Fruit fly (Drosophila melanogaster) whole organism, prepupa: ENCODE measurements around the gene Grip.
A peak's percentile ranks its signal among the peaks of the same experiment; 100 is the strongest.

Source experiments
- CG10669 ChIP-seq: fragments of 200-800 bp; sonication (Bioruptor generic); optimal IDR thresholded peaks from 3 replicates; lab custom pipeline; 2018; ENCODE audit warnings: missing biosample characterization, mild to moderate bottlenecking, missing genetic modification characterization, moderate library complexity
- CG11294 ChIP-seq: fragments of 200-800 bp; sonication (Bioruptor generic); IDR thresholded peaks from 2 replicates; pipeline ENCODE4 v1.3.6; 2022; ENCODE audit warnings: missing biosample characterization, missing genetic modification characterization
- CG11902 ChIP-seq: fragments of 200-800 bp; sonication (Bioruptor generic); optimal IDR thresholded peaks from 3 replicates; lab custom pipeline; 2016; ENCODE audit warnings: missing biosample characterization, missing genetic modification characterization
- CG15336 ChIP-seq: fragments of 200-800 bp; sonication (Bioruptor generic); IDR thresholded peaks from 2 replicates; pipeline ENCODE4 v1.3.6; 2022; ENCODE audit warnings: missing biosample characterization, missing genetic modification characterization
- CG1621 ChIP-seq: fragments of 200-800 bp; sonication (Bioruptor generic); optimal IDR thresholded peaks from 3 replicates; lab custom pipeline; 2018; ENCODE audit warnings: missing biosample characterization, mild to moderate bottlenecking, missing genetic modification characterization
- CG31627 ChIP-seq: fragments of 200-800 bp; sonication (Bioruptor generic); optimal IDR thresholded peaks from 3 replicates; lab custom pipeline; 2016; ENCODE audit warnings: missing biosample characterization, missing genetic modification characterization
- CG32006 ChIP-seq: fragments of 200-800 bp; sonication (Bioruptor generic); optimal IDR thresholded peaks from 3 replicates; lab custom pipeline; 2017; ENCODE audit warnings: missing biosample characterization, mild to moderate bottlenecking, missing genetic modification characterization
- CG34406 ChIP-seq: fragments of 200-800 bp; sonication (Bioruptor generic); optimal IDR thresholded peaks from 3 replicates; lab custom pipeline; 2016; ENCODE audit warnings: missing biosample characterization, missing genetic modification characterization
- CG3919 ChIP-seq: fragments of 200-800 bp; sonication (Bioruptor generic); optimal IDR thresholded peaks from 3 replicates; lab custom pipeline; 2016; ENCODE audit warnings: missing biosample characterization, missing genetic modification characterization
- CG6163 ChIP-seq: fragments of 200-800 bp; sonication (Bioruptor generic); IDR thresholded peaks from 3 replicates; pipeline ENCODE4 v1.3.6; 2022; ENCODE audit warnings: missing biosample characterization, missing genetic modification characterization
- CG6276 ChIP-seq: fragments of 200-800 bp; sonication (Bioruptor generic); optimal IDR thresholded peaks from 2 replicates; lab custom pipeline; 2017; ENCODE audit warnings: missing biosample characterization, mild to moderate bottlenecking, missing genetic modification characterization
- CG6792 ChIP-seq: fragments of 200-800 bp; sonication (Bioruptor generic); optimal IDR thresholded peaks from 3 replicates; lab custom pipeline; 2016; ENCODE audit warnings: missing biosample characterization, missing genetic modification characterization
- CG6808 ChIP-seq: fragments of 200-800 bp; sonication (Bioruptor generic); optimal IDR thresholded peaks from 3 replicates; lab custom pipeline; 2017; ENCODE audit warnings: missing biosample characterization, missing genetic modification characterization, mild to moderate bottlenecking, moderate library complexity, missing genetic modification reagents
- CG6854 ChIP-seq: fragments of 200-800 bp; sonication (Bioruptor generic); optimal IDR thresholded peaks from 2 replicates; lab custom pipeline; 2017; ENCODE audit warnings: missing biosample characterization, mild to moderate bottlenecking, missing genetic modification characterization
- CG7368 ChIP-seq: fragments of 200-800 bp; sonication (Bioruptor generic); optimal IDR thresholded peaks from 3 replicates; lab custom pipeline; 2016; ENCODE audit warnings: missing biosample characterization, missing genetic modification characterization
- CG8119 ChIP-seq: fragments of 200-800 bp; sonication (Bioruptor generic); IDR thresholded peaks from 3 replicates; pipeline ENCODE4 v1.3.6; 2022; ENCODE audit warnings: missing biosample characterization, missing genetic modification characterization
- CG8632 ChIP-seq: fragments of 200-800 bp; sonication (Bioruptor generic); optimal IDR thresholded peaks from 3 replicates; lab custom pipeline; 2016; ENCODE audit warnings: missing biosample characterization, missing genetic modification characterization
- Eip78C ChIP-seq: fragments of 200-800 bp; sonication (Bioruptor generic); peaks from one replicate; lab custom pipeline; 2016; ENCODE audit warnings: missing biosample characterization, missing genetic modification characterization
- Eip93F ChIP-seq: fragments of 200-800 bp; sonication (Bioruptor generic); optimal IDR thresholded peaks from 2 replicates; lab custom pipeline; 2016; ENCODE audit warnings: missing biosample characterization, mild to moderate bottlenecking, missing genetic modification characterization
- Ets21C ChIP-seq: fragments of 200-800 bp; sonication (Bioruptor generic); optimal IDR thresholded peaks from 3 replicates; lab custom pipeline; 2016; ENCODE audit warnings: missing biosample characterization, missing genetic modification characterization
- Ets96B ChIP-seq: fragments of 200-800 bp; optimal IDR thresholded peaks from 2 replicates; lab custom pipeline; 2019; ENCODE audit warnings: missing biosample characterization, mild to moderate bottlenecking, missing genetic modification characterization, moderate library complexity
- Gug ChIP-seq: fragments of 200-800 bp; sonication (Bioruptor generic); IDR thresholded peaks from 2 replicates; pipeline ENCODE4 v1.3.6; 2022; ENCODE audit warnings: missing biosample characterization, missing genetic modification characterization
- Hr38 ChIP-seq: sonication (Bioruptor generic); optimal IDR thresholded peaks from 2 replicates; lab custom pipeline; 2016; ENCODE audit warnings: missing biosample characterization, missing genetic modification characterization
- Hr39 ChIP-seq: fragments of 200-800 bp; sonication (Bioruptor generic); optimal IDR thresholded peaks from 2 replicates; lab custom pipeline; 2016; ENCODE audit warnings: missing biosample characterization, missing genetic modification characterization
- Hr4 ChIP-seq: fragments of 200-800 bp; sonication (Bioruptor generic); optimal IDR thresholded peaks from 3 replicates; lab custom pipeline; 2016; ENCODE audit warnings: missing biosample characterization, missing genetic modification characterization
- Lpt ChIP-seq: fragments of 200-800 bp; sonication (Bioruptor generic); optimal IDR thresholded peaks from 3 replicates; lab custom pipeline; 2016; ENCODE audit warnings: missing biosample characterization, missing genetic modification characterization
- Met ChIP-seq: fragments of 200-800 bp; sonication (Bioruptor generic); optimal IDR thresholded peaks from 3 replicates; lab custom pipeline; 2016; ENCODE audit warnings: missing biosample characterization, missing genetic modification characterization
- OdsH ChIP-seq: fragments of 200-800 bp; sonication (Bioruptor generic); optimal IDR thresholded peaks from 3 replicates; lab custom pipeline; 2016; ENCODE audit warnings: missing biosample characterization, missing genetic modification characterization
- Smox ChIP-seq: fragments of 200-800 bp; sonication (Bioruptor generic); optimal IDR thresholded peaks from 3 replicates; lab custom pipeline; 2016; ENCODE audit warnings: missing biosample characterization, missing genetic modification characterization
- Sox102F ChIP-seq: fragments of 200-800 bp; sonication (Bioruptor generic); optimal IDR thresholded peaks from 2 replicates; lab custom pipeline; 2016; ENCODE audit warnings: missing biosample characterization, mild to moderate bottlenecking, missing genetic modification characterization
- Sox14 ChIP-seq: fragments of 200-800 bp; sonication (Bioruptor generic); optimal IDR thresholded peaks from 3 replicates; lab custom pipeline; 2016; ENCODE audit warnings: missing biosample characterization, missing genetic modification characterization
- Sox15 ChIP-seq: fragments of 200-800 bp; sonication (Bioruptor generic); optimal IDR thresholded peaks from 3 replicates; lab custom pipeline; 2016; ENCODE audit warnings: missing biosample characterization, missing genetic modification characterization
- achi ChIP-seq: fragments of 200-800 bp; sonication (Bioruptor generic); optimal IDR thresholded peaks from 3 replicates; lab custom pipeline; 2016; ENCODE audit warnings: missing biosample characterization, missing genetic modification characterization
- acj6 ChIP-seq: fragments of 200-800 bp; sonication (Bioruptor generic); optimal IDR thresholded peaks from 3 replicates; lab custom pipeline; 2016; ENCODE audit warnings: missing biosample characterization, missing genetic modification characterization
- cyc ChIP-seq: fragments of 200-800 bp; sonication (Bioruptor generic); optimal IDR thresholded peaks from 3 replicates; lab custom pipeline; 2016; ENCODE audit warnings: missing biosample characterization, missing genetic modification characterization
- dac ChIP-seq: fragments of 200-800 bp; sonication (Bioruptor generic); optimal IDR thresholded peaks from 2 replicates; lab custom pipeline; 2017; ENCODE audit warnings: missing biosample characterization, mild to moderate bottlenecking, missing genetic modification characterization
- dsx ChIP-seq: fragments of 200-800 bp; optimal IDR thresholded peaks from 3 replicates; lab custom pipeline; 2019; ENCODE audit warnings: missing biosample characterization, mild to moderate bottlenecking, missing genetic modification characterization, moderate library complexity; ENCODE audit not compliant: poor library complexity, severe bottlenecking
- esn ChIP-seq: fragments of 200-800 bp; sonication (Bioruptor generic); optimal IDR thresholded peaks from 2 replicates; lab custom pipeline; 2016; ENCODE audit warnings: missing biosample characterization, mild to moderate bottlenecking, missing genetic modification characterization, moderate library complexity
- fd59A ChIP-seq: fragments of 200-800 bp; sonication (Bioruptor generic); optimal IDR thresholded peaks from 2 replicates; lab custom pipeline; 2017; ENCODE audit warnings: missing biosample characterization, mild to moderate bottlenecking, missing genetic modification characterization, missing genetic modification reagents
- fd85E ChIP-seq: fragments of 200-800 bp; sonication (Bioruptor generic); optimal IDR thresholded peaks from 3 replicates; lab custom pipeline; 2016; ENCODE audit warnings: missing biosample characterization, missing genetic modification characterization
- fkh ChIP-seq: fragments of 200-800 bp; sonication (Bioruptor generic); optimal IDR thresholded peaks from 3 replicates; lab custom pipeline; 2017; ENCODE audit warnings: missing biosample characterization, mild to moderate bottlenecking, missing genetic modification characterization, moderate library complexity
- lz ChIP-seq: fragments of 200-800 bp; sonication (Bioruptor generic); optimal IDR thresholded peaks from 3 replicates; lab custom pipeline; 2016; ENCODE audit warnings: missing biosample characterization, missing genetic modification characterization
- pdm3 ChIP-seq: fragments of 200-800 bp; sonication (Bioruptor generic); optimal IDR thresholded peaks from 3 replicates; lab custom pipeline; 2016; ENCODE audit warnings: missing biosample characterization, missing genetic modification characterization
- salr ChIP-seq, 2 experiments: fragments of 200-800 bp; sonication (Bioruptor generic); optimal IDR thresholded peaks; 3 replicates each; lab custom pipeline; 2016 to 2018; ENCODE audit warnings: missing biosample characterization in 2 of 2, missing genetic modification characterization in 2 of 2, mild to moderate bottlenecking in 1 of 2
- spab ChIP-seq: fragments of 200-800 bp; sonication (Bioruptor generic); optimal IDR thresholded peaks from 2 replicates; lab custom pipeline; 2017; ENCODE audit warnings: missing biosample characterization, mild to moderate bottlenecking, missing genetic modification characterization, missing genetic modification reagents
- ss ChIP-seq, 2 experiments: fragments of 200-800 bp; sonication (Bioruptor generic); optimal IDR thresholded peaks; 2 replicates in 1 of 2; 3 replicates in 1 of 2; lab custom pipeline; 2017 to 2018; ENCODE audit warnings: mild to moderate bottlenecking in 2 of 2, missing biosample characterization in 2 of 2, missing genetic modification characterization in 2 of 2, moderate library complexity in 1 of 2
- topi ChIP-seq: fragments of 200-800 bp; sonication (Bioruptor generic); optimal IDR thresholded peaks from 3 replicates; lab custom pipeline; 2016; ENCODE audit warnings: missing biosample characterization, missing genetic modification characterization
- vri ChIP-seq: fragments of 200-800 bp; sonication (Bioruptor generic); optimal IDR thresholded peaks from 3 replicates; lab custom pipeline; 2016; ENCODE audit warnings: missing biosample characterization, mild to moderate bottlenecking, missing genetic modification characterization

The Grip gene

DNA sequence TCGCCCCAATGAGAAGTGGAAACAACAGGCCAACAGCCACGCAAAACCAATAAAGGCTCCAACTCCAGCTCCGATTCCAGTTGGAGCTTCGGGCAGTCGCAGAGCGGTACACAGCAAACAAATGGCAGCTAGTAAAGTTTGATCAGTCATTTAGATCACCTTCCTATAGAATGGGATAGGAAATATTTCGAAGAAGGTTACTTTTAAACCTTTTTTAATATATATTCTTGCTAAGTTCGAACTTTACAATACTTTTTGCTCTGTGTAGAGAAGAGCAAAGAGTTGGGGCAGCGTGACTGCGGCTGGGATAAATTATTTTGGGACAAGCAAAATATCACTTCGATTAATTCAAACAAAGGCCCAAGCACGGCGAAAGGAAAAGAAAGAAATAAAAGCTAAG, 54.2 kb downstream of the Grip start (continued):
- TF ChIP-seq CG11294 (no peak), Hr4 (GFP tag; lab: Kevin White, UChicago) (peak; percentile 49), Hr38 (GFP tag; lab: Kevin White, UChicago) (no peak), Sox15 (GFP tag; lab: Kevin White, UChicago) (peak; percentile 65), topi (GFP tag; lab: Kevin White, UChicago) (peak; percentile 88), dsx (GFP tag; lab: Kevin White, UChicago) (peak; percentile 72), fd85E (GFP tag; lab: Kevin White, UChicago) (peak; percentile 22), CG7368 (GFP tag; lab: Kevin White, UChicago) (peak; percentile 62), CG1621 (tag; lab: Kevin White, UChicago) (peak; percentile 73), CG15336 (GFP tag; lab: Robert Waterston, UW) (peak; percentile 52; the same call in 1 of the 2 replicates), Smox (GFP tag; lab: Kevin White, UChicago) (peak; percentile 81), CG8119 (peak; percentile 71), CG11902 (GFP tag; lab: Kevin White, UChicago) (peak; percentile 67), CG6276 (GFP tag; lab: Kevin White, UChicago) (peak; percentile 8), CG6792 (GFP tag; lab: Kevin White, UChicago) (peak; percentile 79), CG6854 (peak; percentile 73), Sox102F (GFP tag; lab: Kevin White, UChicago) (peak; percentile 86), Ets96B (tag; lab: Kevin White, UChicago) (peak; percentile 74), pdm3 (peak; percentile 83), dac (peak; percentile 14), esn (GFP tag; lab: Kevin White, UChicago) (peak; percentile 88), cyc (GFP tag; lab: Kevin White, UChicago) (peak; percentile 78), spab (peak; percentile 65), fkh (GFP tag; lab: Kevin White, UChicago) (no peak), Hr39 (GFP tag; lab: Kevin White, UChicago) (peak; percentile 72), achi (GFP tag; lab: Kevin White, UChicago) (peak; percentile 78), acj6 (GFP tag; lab: Kevin White, UChicago) (peak; percentile 80), CG6163 (GFP tag; lab: Robert Waterston, UW) (peak; percentile 87), ss (GFP tag; optimal IDR thresholded peaks at IDR 0.05; lab: Kevin White, UChicago) (peak; percentile 52 to 79), CG31627 (GFP tag; lab: Kevin White, UChicago) (peak; percentile 75), Eip78C (peak; percentile 95), fd59A (GFP tag; lab: Kevin White, UChicago) (peak; percentile 66), CG6808 (peak; percentile 70), OdsH (GFP tag; lab: Kevin White, UChicago) (peak; percentile 76), Gug (GFP tag; lab: Robert Waterston, UW) (no peak), Sox14 (peak; percentile 75), CG34406 (peak; percentile 81), CG32006 (GFP tag; lab: Kevin White, UChicago) (peak; percentile 59), vri (GFP tag; lab: Kevin White, UChicago) (peak; percentile 70), Lpt (peak; percentile 42), Eip93F (peak; percentile 84)

DNA sequence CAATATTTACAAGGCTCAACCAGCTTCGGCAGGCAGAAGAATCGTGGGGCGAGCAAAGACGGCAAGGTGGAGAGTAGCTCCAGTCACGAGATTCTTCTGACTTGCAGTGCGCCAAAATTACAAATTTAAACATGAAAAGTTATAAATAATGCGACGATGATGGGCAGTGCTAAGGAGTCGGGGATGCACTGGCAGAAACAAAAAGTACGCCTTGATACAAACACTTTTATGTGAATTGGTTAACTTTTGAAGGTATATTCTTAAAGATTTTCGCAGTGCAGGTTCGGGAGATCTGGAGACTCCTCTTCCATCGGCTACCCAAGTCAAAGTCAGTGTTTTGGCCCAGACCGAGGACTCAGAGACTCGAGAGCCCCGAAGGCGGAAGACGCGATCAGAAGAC, 55.3 kb downstream of the Grip start:
- TF ChIP-seq Sox15 (GFP tag; lab: Kevin White, UChicago): no peak
- no peak for TF ChIP-seq Lpt
- TF ChIP-seq acj6 (GFP tag; lab: Kevin White, UChicago): peak; percentile 33
- TF ChIP-seq Eip93F: no peak
- no peak for TF ChIP-seq CG32006 (GFP tag; lab: Kevin White, UChicago)
- peak; percentile 54 for TF ChIP-seq cyc (GFP tag; lab: Kevin White, UChicago)
- no peak for TF ChIP-seq dsx (GFP tag; lab: Kevin White, UChicago)
- peak; percentile 26 for TF ChIP-seq Ets21C
- TF ChIP-seq CG10669 (GFP tag; lab: Kevin White, UChicago): peak; percentile 12
- TF ChIP-seq Ets96B (tag; lab: Kevin White, UChicago): peak; percentile 25
- TF ChIP-seq CG8632 (GFP tag; lab: Kevin White, UChicago): no peak
- TF ChIP-seq pdm3: peak; percentile 45
- no peak for TF ChIP-seq CG11902 (GFP tag; lab: Kevin White, UChicago)
- TF ChIP-seq CG31627 (GFP tag; lab: Kevin White, UChicago): peak; percentile 54
- TF ChIP-seq esn (GFP tag; lab: Kevin White, UChicago): peak; percentile 61
- no peak for TF ChIP-seq CG34406
- TF ChIP-seq Sox14: peak; percentile 30
- TF ChIP-seq Smox (GFP tag; lab: Kevin White, UChicago): peak; percentile 56
- peak; percentile 65 for TF ChIP-seq Met (GFP tag; lab: Kevin White, UChicago)
- peak; percentile 19 for TF ChIP-seq CG6792 (GFP tag; lab: Kevin White, UChicago)
- peak; percentile 47 for TF ChIP-seq lz (GFP tag; lab: Kevin White, UChicago)
- TF ChIP-seq topi (GFP tag; lab: Kevin White, UChicago): peak; percentile 61
- TF ChIP-seq Hr38 (GFP tag; lab: Kevin White, UChicago): no peak
- TF ChIP-seq salr (GFP tag; optimal IDR thresholded peaks at IDR 0.05; lab: Kevin White, UChicago): peak in 1 of 2 experiments; percentile 0
- TF ChIP-seq CG3919 (GFP tag; lab: Kevin White, UChicago): peak; percentile 50
- TF ChIP-seq ss (GFP tag; optimal IDR thresholded peaks at IDR 0.05; lab: Kevin White, UChicago): no peak
